Fruit fly (Drosophila melanogaster): ENCODE measurements around the gene CAH8.

The CAH8 gene

dm6 chr3R:22400246-22400645 lies 10.7 kb upstream of the CAH8 start (continued):
- no peak for TF ChIP-seq Camta (GFP tag; optimal IDR thresholded peaks at IDR 0.05)
- peak; percentile 63; the same call in 1 of the 3 replicates for TF ChIP-seq CG34422 (GFP tag; IDR thresholded peaks at IDR 0.05)
- TF ChIP-seq CHES-1-like (GFP tag; optimal IDR thresholded peaks at IDR 0.05): no peak
- TF ChIP-seq ato (GFP tag; IDR thresholded peaks at IDR 0.05; ENCODE audit: partially characterized antibody): no peak
- TF ChIP-seq E2f1 (GFP tag; IDR thresholded peaks at IDR 0.05): peak; percentile 41; the same call in 1 of the 2 replicates
- TF ChIP-seq CG16815 (GFP tag; optimal IDR thresholded peaks at IDR 0.05): no peak
- TF ChIP-seq Hr39 (optimal IDR thresholded peaks at IDR 0.05): no peak
- TF ChIP-seq gcm (GFP tag; optimal IDR thresholded peaks at IDR 0.05): no peak
- no peak for TF ChIP-seq run (tag; optimal IDR thresholded peaks at IDR 0.05)
- no peak for TF ChIP-seq CG13424 (tag; optimal IDR thresholded peaks at IDR 0.05)
- peak; percentile 34 for TF ChIP-seq Hsf (GFP tag; optimal IDR thresholded peaks at IDR 0.05)
- no peak for TF ChIP-seq CG12659 (GFP tag; optimal IDR thresholded peaks at IDR 0.05)
- no peak for TF ChIP-seq odd (GFP tag; optimal IDR thresholded peaks at IDR 0.05)
- no peak for TF ChIP-seq yki (optimal IDR thresholded peaks at IDR 0.05)
- no peak for TF ChIP-seq CG7928 (GFP tag; optimal IDR thresholded peaks at IDR 0.05)
- no peak for TF ChIP-seq Neu2 (GFP tag; optimal IDR thresholded peaks at IDR 0.05; ENCODE audit: borderline replicate concordance)
- no peak for TF ChIP-seq CG32767 (GFP tag; IDR thresholded peaks at IDR 0.05)
- TF ChIP-seq CG7556 (GFP tag; optimal IDR thresholded peaks at IDR 0.05): no peak
- no peak for TF ChIP-seq CG2678 (tag; optimal IDR thresholded peaks at IDR 0.05)
- no peak for TF ChIP-seq ara (GFP tag; IDR thresholded peaks at IDR 0.05)
- TF ChIP-seq abd-A (tag; optimal IDR thresholded peaks at IDR 0.05): no peak
- TF ChIP-seq Deaf1 (tag; optimal IDR thresholded peaks at IDR 0.05): no peak
- no peak for TF ChIP-seq CG6654 (GFP tag; optimal IDR thresholded peaks at IDR 0.05)
- TF ChIP-seq HLH54F (GFP tag; optimal IDR thresholded peaks at IDR 0.05): no peak
- no peak for TF ChIP-seq CG7271 (tag; optimal IDR thresholded peaks at IDR 0.05)
- no peak for TF ChIP-seq Sin3A (optimal IDR thresholded peaks at IDR 0.05)
- TF ChIP-seq CG10274 (GFP tag; optimal IDR thresholded peaks at IDR 0.05): no peak
- no peak for TF ChIP-seq Dek (tag; optimal IDR thresholded peaks at IDR 0.05)
- peak; percentile 51; the same call in 1 of the 3 replicates for TF ChIP-seq CG11695 (GFP tag; IDR thresholded peaks at IDR 0.05)
- TF ChIP-seq dimm (GFP tag; IDR thresholded peaks at IDR 0.05): no peak
- no peak for TF ChIP-seq CG6813 (GFP tag; optimal IDR thresholded peaks at IDR 0.05)
- TF ChIP-seq Chrac-16 (GFP tag; optimal IDR thresholded peaks at IDR 0.05): no peak
- no peak for TF ChIP-seq en (GFP tag; optimal IDR thresholded peaks at IDR 0.05)
- TF ChIP-seq nau (GFP tag; optimal IDR thresholded peaks at IDR 0.05): no peak
- TF ChIP-seq HLHmδ (GFP tag; optimal IDR thresholded peaks at IDR 0.05): no peak
- no peak for TF ChIP-seq CG4617 (GFP tag; optimal IDR thresholded peaks at IDR 0.05; ENCODE audit: borderline replicate concordance)
- no peak for TF ChIP-seq sens-2 (GFP tag; IDR thresholded peaks at IDR 0.05)
- no peak for TF ChIP-seq CG6254 (GFP tag; optimal IDR thresholded peaks at IDR 0.05)
- peak; percentile 40; the same call in 1 of the 2 replicates for TF ChIP-seq Ada2b (GFP tag; IDR thresholded peaks at IDR 0.05)
- peak; percentile 39 for TF ChIP-seq lilli (GFP tag; optimal IDR thresholded peaks at IDR 0.05)
- no peak for TF ChIP-seq CG4328 (GFP tag; optimal IDR thresholded peaks at IDR 0.05)
- TF ChIP-seq dan (GFP tag; IDR thresholded peaks at IDR 0.05): no peak
- TF ChIP-seq ind (GFP tag; optimal IDR thresholded peaks at IDR 0.05): peak; percentile 25
- TF ChIP-seq CG13296 (GFP tag; optimal IDR thresholded peaks at IDR 0.05): no peak
- TF ChIP-seq CkIIα-i1 (GFP tag; IDR thresholded peaks at IDR 0.05): no peak
- TF ChIP-seq ems (GFP tag; optimal IDR thresholded peaks at IDR 0.05): no peak
- no peak for TF ChIP-seq gsb-n (tag; optimal IDR thresholded peaks at IDR 0.05)
- no peak for TF ChIP-seq aop (GFP tag; IDR thresholded peaks at IDR 0.05)
- TF ChIP-seq Ssrp (tag; optimal IDR thresholded peaks at IDR 0.05): no peak
- TF ChIP-seq dm (GFP tag; optimal IDR thresholded peaks at IDR 0.05): no peak
- 0 out of 2 replicates have a peak, but pooled peaks have one; percentile 26 for TF ChIP-seq gsb (GFP tag; IDR thresholded peaks at IDR 0.05)
- no peak for TF ChIP-seq wdn (GFP tag; IDR thresholded peaks at IDR 0.05)
- TF ChIP-seq Asciz (GFP tag; optimal IDR thresholded peaks at IDR 0.05): no peak

All from whole organism, embryonic.